Worm (Caenorhabditis elegans) whole organism, L2 larva: ENCODE results near the gene F15E6.9.

ENCODE experiments used
- Y55F3AM.14 ChIP-seq: fragments of 200-800 bp; sonication (Bioruptor generic); optimal IDR thresholded peaks from 2 replicates; lab custom pipeline; 2018; ENCODE audit warnings: mild to moderate bottlenecking, missing genetic modification characterization, missing compliant biosample characterization
- ceh-82 ChIP-seq: fragments of 150-350 bp; optimal IDR thresholded peaks from 2 replicates; lab custom pipeline; 2014; ENCODE audit warnings: missing biosample characterization, missing genetic modification characterization
- crh-2 ChIP-seq: sonication (generic microtip); optimal IDR thresholded peaks from 2 replicates; lab custom pipeline; 2017; ENCODE audit warnings: missing biosample characterization, missing genetic modification characterization
- dmd-4 ChIP-seq: sonication (generic microtip); optimal IDR thresholded peaks from 2 replicates; lab custom pipeline; 2017; ENCODE audit warnings: missing biosample characterization, missing genetic modification characterization
- egl-27 ChIP-seq: sonication (generic microtip); optimal IDR thresholded peaks from 3 replicates; lab custom pipeline; 2017; ENCODE audit warnings: missing biosample characterization, missing genetic modification reagents, missing genetic modification characterization
- fos-1 ChIP-seq: fragments of 150-350 bp; optimal IDR thresholded peaks from 2 replicates; lab custom pipeline; 2014; ENCODE audit warnings: missing biosample characterization, missing genetic modification characterization
- lin-13 ChIP-seq: fragments of 150-350 bp; optimal IDR thresholded peaks from 2 replicates; lab custom pipeline; 2014; ENCODE audit warnings: missing biosample characterization, missing genetic modification reagents, missing genetic modification characterization
- nhr-11 ChIP-seq: fragments of 150-350 bp; optimal IDR thresholded peaks from 2 replicates; lab custom pipeline; 2014; ENCODE audit warnings: missing biosample characterization, missing genetic modification characterization
- nhr-12 ChIP-seq: fragments of 150-350 bp; optimal IDR thresholded peaks from 2 replicates; lab custom pipeline; 2014; ENCODE audit warnings: missing biosample characterization, missing genetic modification characterization
- nhr-77 ChIP-seq: fragments of 150-350 bp; optimal IDR thresholded peaks from 2 replicates; lab custom pipeline; 2014; ENCODE audit warnings: missing biosample characterization, missing genetic modification characterization
- snpc-4 ChIP-seq: fragments of 150-350 bp; optimal IDR thresholded peaks from 2 replicates; lab custom pipeline; 2014; ENCODE audit warnings: missing biosample characterization, missing genetic modification characterization
- unc-39 ChIP-seq: fragments of 150-350 bp; optimal IDR thresholded peaks from 2 replicates; lab custom pipeline; 2014; ENCODE audit warnings: missing biosample characterization, missing genetic modification characterization
- zag-1 ChIP-seq: fragments of 150-350 bp; optimal IDR thresholded peaks from 2 replicates; lab custom pipeline; 2014; ENCODE audit warnings: missing biosample characterization, missing genetic modification characterization
- ztf-11 ChIP-seq: sonication (generic microtip); optimal IDR thresholded peaks from 2 replicates; lab custom pipeline; 2017; ENCODE audit warnings: missing biosample characterization, missing genetic modification characterization

DNA sequence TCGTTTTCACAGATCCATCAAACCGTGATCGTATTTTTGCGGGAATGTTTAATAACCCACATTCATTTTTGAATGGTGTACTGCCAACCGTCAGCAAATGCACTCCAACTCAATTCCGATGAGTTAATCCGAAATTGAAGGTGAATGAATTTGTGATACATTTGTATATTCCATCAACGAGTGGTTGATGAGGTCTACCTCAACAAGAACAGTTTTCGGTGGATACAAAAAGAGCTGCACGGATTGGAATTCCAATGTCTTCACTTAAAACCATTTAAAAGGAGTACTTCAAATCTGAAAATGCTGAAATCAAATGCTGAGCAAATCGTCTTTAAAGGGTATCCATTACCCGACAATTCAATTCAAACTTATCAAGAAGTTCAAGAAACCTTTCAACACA, 9.6 kb downstream of the F15E6.9 start, which contains the start of gene F15E6.5:
- TF ChIP-seq dmd-4 (tag; lab: Kevin White, UChicago) (no peak), ztf-11 (tag; lab: Kevin White, UChicago) (no peak), snpc-4 (tag; lab: Kevin White, UChicago) (no peak), zag-1 (tag; lab: Kevin White, UChicago) (no peak), egl-27 (no peak), Y55F3AM.14 (GFP tag; lab: Kevin White, UChicago) (no peak), nhr-77 (tag; lab: Kevin White, UChicago) (no peak), ceh-82 (tag; lab: Kevin White, UChicago) (no peak), nhr-12 (tag; lab: Kevin White, UChicago) (no peak), crh-2 (tag; lab: Kevin White, UChicago) (no peak), nhr-11 (tag; lab: Kevin White, UChicago) (no peak), fos-1 (no peak), lin-13 (GFP tag; lab: Kevin White, UChicago) (no peak), unc-39 (tag; lab: Kevin White, UChicago) (no peak)
